Fruit fly (Drosophila melanogaster): ENCODE results near the gene wkd.

DNA sequence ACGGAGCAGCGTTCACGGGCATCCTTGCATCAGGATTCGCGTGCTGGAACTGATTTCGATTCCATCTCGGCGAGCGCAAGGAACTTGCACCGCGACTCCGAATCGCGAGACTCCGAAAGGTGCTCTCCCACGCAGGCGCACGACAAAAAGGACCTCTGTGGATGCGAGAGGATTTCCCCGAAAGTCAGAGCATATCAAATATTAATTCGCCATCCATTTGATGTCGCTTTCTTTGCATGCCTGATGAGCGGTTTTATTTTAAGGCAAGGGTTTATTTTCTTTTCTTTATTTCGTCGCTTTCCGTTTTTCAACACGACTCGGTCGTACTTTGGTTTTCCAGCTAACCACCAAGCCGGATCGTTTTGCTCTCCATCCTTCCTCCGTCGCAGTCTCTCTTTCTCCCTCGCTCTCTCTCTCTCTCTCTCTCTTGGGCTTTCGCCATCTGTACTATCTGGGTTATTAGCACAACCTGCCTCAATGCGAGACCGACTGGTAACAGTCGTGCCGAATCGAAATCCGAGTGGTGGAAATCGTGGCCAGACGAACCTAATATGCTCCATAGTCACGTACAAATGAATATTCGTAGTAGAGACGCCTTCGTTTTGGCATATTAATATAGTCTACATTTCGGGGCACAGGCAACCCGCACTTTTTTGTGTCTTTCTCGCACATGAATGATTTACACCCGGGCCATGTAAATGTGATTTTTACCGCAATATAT is 38.3 kb upstream of the wkd start, which contains the start of gene dpr4:
- TF ChIP-seq Myc (optimal IDR thresholded peaks at IDR 0.05): no peak
- no peak for TF ChIP-seq h (optimal IDR thresholded peaks at IDR 0.05)
- TF ChIP-seq psq (optimal IDR thresholded peaks at IDR 0.05): no peak

Data from Kc167 (cell line).